Fruit fly (Drosophila melanogaster) whole organism, wandering third instar larva: ENCODE measurements around the gene Gclc.

Experiments used
- Abd-B ChIP-seq: fragments of >200 bp; optimal IDR thresholded peaks from 2 replicates; lab custom pipeline; 2017; ENCODE audit warnings: missing biosample characterization, missing genetic modification characterization
- CG32264 ChIP-seq: fragments of 200-800 bp; sonication (Bioruptor generic); optimal IDR thresholded peaks from 2 replicates; lab custom pipeline; 2016; ENCODE audit warnings: missing biosample characterization, missing genetic modification characterization
- CG9705 ChIP-seq: fragments of 200-800 bp; sonication (Bioruptor generic); optimal IDR thresholded peaks from 2 replicates; lab custom pipeline; 2018; ENCODE audit warnings: missing biosample characterization, mild to moderate bottlenecking, missing genetic modification characterization
- CrebA ChIP-seq: fragments of 200-800 bp; sonication (Bioruptor generic); optimal IDR thresholded peaks from 2 replicates; lab custom pipeline; 2016; ENCODE audit warnings: missing biosample characterization, mild to moderate bottlenecking, missing genetic modification characterization, borderline replicate concordance
- Dfd ChIP-seq: fragments of >200 bp; optimal IDR thresholded peaks from 2 replicates; lab custom pipeline; 2017; ENCODE audit warnings: missing biosample characterization, missing genetic modification characterization
- Dif ChIP-seq: fragments of 200-275, 200-300 bp; sonication (Bioruptor generic); optimal IDR thresholded peaks from 2 replicates; lab custom pipeline; 2018; ENCODE audit warnings: missing biosample characterization, missing genetic modification characterization; ENCODE audit not compliant: partially characterized antibody
- Hnf4 ChIP-seq: fragments of 200-800 bp; sonication (Bioruptor generic); optimal IDR thresholded peaks from 2 replicates; lab custom pipeline; 2016; ENCODE audit warnings: missing biosample characterization, mild to moderate bottlenecking, missing genetic modification characterization
- Hr78 ChIP-seq: fragments of >200 bp; optimal IDR thresholded peaks from 2 replicates; lab custom pipeline; 2017; ENCODE audit warnings: missing biosample characterization, missing genetic modification characterization
- Hr83 ChIP-seq: fragments of 200-300 bp; sonication (Bioruptor generic); optimal IDR thresholded peaks from 2 replicates; lab custom pipeline; 2016; ENCODE audit warnings: missing biosample characterization, mild to moderate bottlenecking, missing genetic modification characterization, moderate library complexity; ENCODE audit not compliant: poor library complexity, severe bottlenecking
- Jra ChIP-seq: sonication (Bioruptor generic); optimal IDR thresholded peaks from 2 replicates; lab custom pipeline; 2016; ENCODE audit warnings: missing biosample characterization, missing genetic modification characterization
- Mio ChIP-seq: sonication (Bioruptor generic); optimal IDR thresholded peaks from 2 replicates; lab custom pipeline; 2016; ENCODE audit warnings: missing biosample characterization, missing genetic modification characterization
- Myc ChIP-seq: fragments of >200 bp; optimal IDR thresholded peaks from 2 replicates; lab custom pipeline; 2017
- N ChIP-seq: fragments of >200 bp; optimal IDR thresholded peaks from 2 replicates; lab custom pipeline; 2018; ENCODE audit warnings: missing biosample characterization, missing external identifiers, missing genetic modification characterization
- OdsH ChIP-seq: fragments of 200-800 bp; sonication (Bioruptor generic); optimal IDR thresholded peaks from 2 replicates; lab custom pipeline; 2016; ENCODE audit warnings: missing biosample characterization, mild to moderate bottlenecking, missing genetic modification characterization
- Sp1 ChIP-seq: fragments of 200-800 bp; sonication (Bioruptor generic); optimal IDR thresholded peaks from 3 replicates; lab custom pipeline; 2019; ENCODE audit warnings: missing biosample characterization, mild to moderate bottlenecking, missing genetic modification characterization, moderate library complexity
- Vsx2 ChIP-seq: fragments of 200-300, 225-300 bp; sonication (Bioruptor generic); optimal IDR thresholded peaks from 2 replicates; lab custom pipeline; 2018; ENCODE audit warnings: missing biosample characterization, missing genetic modification characterization; ENCODE audit not compliant: partially characterized antibody
- brk ChIP-seq: fragments of 200-800 bp; sonication (Bioruptor generic); optimal IDR thresholded peaks from 2 replicates; lab custom pipeline; 2016; ENCODE audit warnings: missing biosample characterization, mild to moderate bottlenecking, missing genetic modification characterization
- dl ChIP-seq, 2 experiments: fragments of 175-275, 200-275 bp in 1 of 2; fragments of 200-275 bp in 1 of 2; sonication (Bioruptor generic); optimal IDR thresholded peaks; lab custom pipeline; 2018; ENCODE audit warnings: mild to moderate bottlenecking in 2 of 2, missing biosample characterization in 2 of 2, missing genetic modification characterization in 2 of 2, moderate library complexity in 2 of 2; ENCODE audit not compliant: partially characterized antibody in 2 of 2, insufficient read depth in 1 of 2
- dmrt93B ChIP-seq: fragments of 200-800 bp; sonication (Bioruptor generic); optimal IDR thresholded peaks from 2 replicates; lab custom pipeline; 2018; ENCODE audit warnings: missing biosample characterization, mild to moderate bottlenecking, missing genetic modification characterization
- dsf ChIP-seq: sonication (Bioruptor generic); optimal IDR thresholded peaks from 2 replicates; lab custom pipeline; 2016; ENCODE audit warnings: missing biosample characterization, missing genetic modification characterization, borderline replicate concordance
- ey ChIP-seq: fragments of 200-800 bp; sonication (Bioruptor generic); optimal IDR thresholded peaks from 2 replicates; lab custom pipeline; 2016; ENCODE audit warnings: missing biosample characterization, missing genetic modification characterization
- foxo ChIP-seq, 2 experiments: fragments of 200-800 bp; sonication (Bioruptor generic); optimal IDR thresholded peaks; 2 replicates in 1 of 2; 3 replicates in 1 of 2; lab custom pipeline; 2016 to 2017; ENCODE audit warnings: missing biosample characterization in 2 of 2, missing genetic modification characterization in 2 of 2
- fru ChIP-seq: fragments of 200-800 bp; sonication (Bioruptor generic); optimal IDR thresholded peaks from 3 replicates; lab custom pipeline; 2016; ENCODE audit warnings: missing biosample characterization, mild to moderate bottlenecking, missing genetic modification characterization
- h ChIP-seq: fragments of 200-800 bp; sonication (Bioruptor generic); optimal IDR thresholded peaks from 3 replicates; lab custom pipeline; 2016; ENCODE audit warnings: missing biosample characterization, mild to moderate bottlenecking, missing genetic modification characterization
- lola ChIP-seq: fragments of >200 bp; optimal IDR thresholded peaks from 2 replicates; lab custom pipeline; 2017; ENCODE audit warnings: missing biosample characterization, missing genetic modification characterization
- psq ChIP-seq: fragments of 200-800 bp; sonication (Bioruptor generic); optimal IDR thresholded peaks from 3 replicates; lab custom pipeline; 2017; ENCODE audit warnings: missing biosample characterization, mild to moderate bottlenecking, missing genetic modification characterization, moderate library complexity
- rgr ChIP-seq: fragments of 200-800 bp; sonication (Bioruptor generic); optimal IDR thresholded peaks from 3 replicates; lab custom pipeline; 2016; ENCODE audit warnings: missing biosample characterization, mild to moderate bottlenecking, missing genetic modification characterization
- sv ChIP-seq: fragments of 200-800 bp; sonication (Bioruptor generic); optimal IDR thresholded peaks from 3 replicates; lab custom pipeline; 2016; ENCODE audit warnings: missing biosample characterization, missing genetic modification characterization
- tai ChIP-seq: sonication (Bioruptor generic); optimal IDR thresholded peaks from 2 replicates; lab custom pipeline; 2016; ENCODE audit warnings: missing biosample characterization, missing genetic modification characterization
- woc ChIP-seq: sonication (Bioruptor generic); optimal IDR thresholded peaks from 2 replicates; lab custom pipeline; 2016; ENCODE audit warnings: missing biosample characterization, mild to moderate bottlenecking, missing genetic modification characterization

Gene Gclc

dm6 chrX:8128133-8128532 lies 12.2 kb upstream of the Gclc start:
- no peak for TF ChIP-seq psq (GFP tag; lab: Kevin White, UChicago)
- TF ChIP-seq tai (GFP tag; lab: Kevin White, UChicago) = no peak
- no peak for TF ChIP-seq rgr (GFP tag; lab: Kevin White, UChicago)
- TF ChIP-seq Sp1 = no peak
- no peak for TF ChIP-seq N
- TF ChIP-seq CG32264 (GFP tag; lab: Kevin White, UChicago) = no peak
- no peak for TF ChIP-seq Vsx2 (GFP tag; lab: Kevin White, UChicago)
- TF ChIP-seq woc (GFP tag; lab: Kevin White, UChicago) = no peak
- no peak for TF ChIP-seq Abd-B (GFP tag; lab: Kevin White, UChicago)
- no peak for TF ChIP-seq dmrt93B (GFP tag; lab: Kevin White, UChicago)
- TF ChIP-seq brk (GFP tag; lab: Kevin White, UChicago) = no peak
- no peak for TF ChIP-seq Hnf4 (GFP tag; lab: Kevin White, UChicago)
- TF ChIP-seq Jra (GFP tag; lab: Kevin White, UChicago) = no peak
- no peak for TF ChIP-seq lola (GFP tag; lab: Kevin White, UChicago)
- no peak for TF ChIP-seq Mio (GFP tag; lab: Kevin White, UChicago)
- TF ChIP-seq Dif (GFP tag; lab: Kevin White, UChicago) = no peak
- no peak for TF ChIP-seq Myc
- TF ChIP-seq dl (GFP tag; optimal IDR thresholded peaks at IDR 0.05; lab: Kevin White, UChicago; ENCODE audit: insufficient read depth in 1 of 2, partially characterized antibody in 2 of 2) = no peak
- no peak for TF ChIP-seq CG9705 (GFP tag; lab: Kevin White, UChicago)
- TF ChIP-seq, all 38 proteins: peak for 0

DNA sequence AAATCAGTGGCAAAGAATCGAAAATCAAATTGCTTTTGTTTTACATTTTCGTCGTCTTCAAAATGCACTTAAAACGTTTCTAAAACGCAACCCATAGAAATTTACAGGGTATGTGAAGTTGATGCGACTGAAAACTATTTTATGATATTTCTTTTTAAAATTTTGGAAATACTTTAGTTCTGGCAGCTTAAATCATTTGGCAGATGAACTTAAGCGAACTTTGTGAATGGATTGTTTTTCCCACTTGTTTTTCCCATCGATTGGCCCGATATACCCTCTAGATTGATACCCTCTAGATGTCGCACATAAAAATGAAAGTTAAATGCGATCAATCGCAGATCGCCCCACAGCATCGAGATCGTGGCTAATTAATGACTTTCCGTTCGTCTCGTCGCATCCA lies 10.2 kb upstream of the Gclc start:
- TF ChIP-seq sv (GFP tag; lab: Kevin White, UChicago) (peak; percentile 9), h (GFP tag; lab: Kevin White, UChicago) (no peak)

DNA sequence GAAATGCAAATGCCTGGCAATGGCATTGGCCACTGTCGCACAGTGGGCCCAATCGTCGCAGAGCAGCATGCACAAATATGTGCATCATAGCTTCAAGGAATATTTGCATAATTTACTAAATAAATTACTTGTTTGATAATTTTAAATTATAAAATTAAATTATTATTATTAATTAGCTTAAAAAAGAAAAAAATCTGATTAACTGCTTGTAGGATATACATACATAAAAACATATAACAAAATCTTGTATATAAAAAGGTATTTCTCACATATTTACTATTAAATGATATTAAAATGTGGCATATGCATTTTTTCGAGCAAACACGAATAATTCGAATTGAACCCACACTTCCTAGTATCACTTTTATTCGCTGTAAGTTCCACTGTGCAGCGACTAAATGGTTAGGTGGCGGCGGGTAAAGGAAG lies 9.3 kb upstream of the Gclc start:
- no peak for TF ChIP-seq N
- no peak for TF ChIP-seq fru (GFP tag; lab: Kevin White, UChicago)
- TF ChIP-seq sv (GFP tag; lab: Kevin White, UChicago) = no peak
- TF ChIP-seq Dif (GFP tag; lab: Kevin White, UChicago) = no peak
- TF ChIP-seq Sp1 = no peak
- TF ChIP-seq CG32264 (GFP tag; lab: Kevin White, UChicago) = no peak
- no peak for TF ChIP-seq h (GFP tag; lab: Kevin White, UChicago)
- no peak for TF ChIP-seq CrebA
- no peak for TF ChIP-seq dmrt93B (GFP tag; lab: Kevin White, UChicago)
- no peak for TF ChIP-seq brk (GFP tag; lab: Kevin White, UChicago)
- TF ChIP-seq tai (GFP tag; lab: Kevin White, UChicago) = no peak
- TF ChIP-seq dl (GFP tag; optimal IDR thresholded peaks at IDR 0.05; lab: Kevin White, UChicago; ENCODE audit: insufficient read depth in 1 of 2, partially characterized antibody in 2 of 2) = no peak
- TF ChIP-seq Jra (GFP tag; lab: Kevin White, UChicago) = no peak
- no peak for TF ChIP-seq dsf (GFP tag; lab: Kevin White, UChicago)

dm6 chrX:8122834-8123233 lies 6.9 kb upstream of the Gclc start:
- TF ChIP-seq ey = no peak
- TF ChIP-seq Hnf4 (GFP tag; lab: Kevin White, UChicago) = no peak
- TF ChIP-seq Hr83 (GFP tag; lab: Kevin White, UChicago) = no peak
- TF ChIP-seq dmrt93B (GFP tag; lab: Kevin White, UChicago) = no peak
- TF ChIP-seq N = no peak
- TF ChIP-seq rgr (GFP tag; lab: Kevin White, UChicago) = no peak
- no peak for TF ChIP-seq psq (GFP tag; lab: Kevin White, UChicago)
- no peak for TF ChIP-seq Abd-B (GFP tag; lab: Kevin White, UChicago)
- no peak for TF ChIP-seq Vsx2 (GFP tag; lab: Kevin White, UChicago)
- TF ChIP-seq Sp1 = no peak
- no peak for TF ChIP-seq Mio (GFP tag; lab: Kevin White, UChicago)
- no peak for TF ChIP-seq CrebA
- no peak for TF ChIP-seq h (GFP tag; lab: Kevin White, UChicago)
- TF ChIP-seq OdsH (GFP tag; lab: Kevin White, UChicago) = no peak

DNA sequence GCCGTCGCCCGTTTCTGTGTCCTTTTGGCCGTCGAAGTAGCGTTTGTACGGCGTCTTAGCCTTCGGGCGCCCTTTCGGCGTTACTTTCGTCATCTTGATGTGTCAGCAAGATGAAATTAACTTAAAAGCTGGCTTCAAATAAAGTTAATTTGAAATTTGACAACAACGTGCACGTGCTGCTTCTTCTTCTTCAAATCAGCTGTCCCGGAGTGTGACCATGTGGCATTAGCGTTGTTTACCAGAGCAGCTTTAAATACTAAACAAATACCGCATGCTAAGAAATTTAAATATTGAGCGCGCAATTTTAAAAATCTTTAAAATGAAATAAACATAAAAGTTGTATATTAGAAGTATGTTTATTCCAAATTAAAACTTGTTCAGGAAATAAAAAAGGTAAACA lies 5.0 kb upstream of the Gclc start, which contains the start of gene CG2260:
Gene CG2260, minus strand, starts transcription at position 209 of the 400 bp plus-strand sequence.
- TF ChIP-seq Dif (GFP tag; lab: Kevin White, UChicago) (no peak), tai (GFP tag; lab: Kevin White, UChicago) (no peak), fru (GFP tag; lab: Kevin White, UChicago) (no peak), Dfd (no peak), ey (no peak), psq (GFP tag; lab: Kevin White, UChicago) (no peak), Myc (no peak), Hr83 (GFP tag; lab: Kevin White, UChicago) (no peak), Vsx2 (GFP tag; lab: Kevin White, UChicago) (no peak), sv (GFP tag; lab: Kevin White, UChicago) (no peak), CG9705 (GFP tag; lab: Kevin White, UChicago) (no peak), h (GFP tag; lab: Kevin White, UChicago) (no peak), Hr78 (GFP tag; lab: Kevin White, UChicago) (no peak), CG32264 (GFP tag; lab: Kevin White, UChicago) (no peak), Mio (GFP tag; lab: Kevin White, UChicago) (no peak), OdsH (GFP tag; lab: Kevin White, UChicago) (no peak), brk (GFP tag; lab: Kevin White, UChicago) (no peak), foxo (GFP tag; optimal IDR thresholded peaks at IDR 0.05; lab: Kevin White, UChicago) (no peak)
